Fruit fly (Drosophila melanogaster): ENCODE measurements around the gene Ndf.

Gene Ndf

dm6 chr2L:9986402-9987350, 17.0 kb upstream of the Ndf start (continued):
- TF ChIP-seq jigr1 (GFP tag; IDR thresholded peaks at IDR 0.05) (peak; percentile 65; the same call in 2 of the 3 replicates), CG11085 (GFP tag; IDR thresholded peaks at IDR 0.05) (peak; percentile 24; the same call in 1 of the 2 replicates), Ada2b (GFP tag; IDR thresholded peaks at IDR 0.05) (peak; percentile 71), Drgx (GFP tag; IDR thresholded peaks at IDR 0.05) (peak; percentile 94), cwo (GFP tag; optimal IDR thresholded peaks at IDR 0.05) (no peak), lab (GFP tag; optimal IDR thresholded peaks at IDR 0.05) (peak; percentile 41), BEAF-32 (GFP tag; optimal IDR thresholded peaks at IDR 0.05) (no peak), pum (GFP tag; optimal IDR thresholded peaks at IDR 0.05) (peak; percentile 26), Spps (tag; optimal IDR thresholded peaks at IDR 0.05) (peak; percentile 50), H15 (GFP tag; IDR thresholded peaks at IDR 0.05) (peak; percentile 76), vvl (GFP tag; IDR thresholded peaks at IDR 0.05) (peak; percentile 87), CG7786 (GFP tag; optimal IDR thresholded peaks at IDR 0.05) (peak; percentile 6), nerfin-2 (GFP tag; IDR thresholded peaks at IDR 0.05; ENCODE audit: partially characterized antibody) (no peak), CG7928 (GFP tag; optimal IDR thresholded peaks at IDR 0.05) (no peak), bbx (GFP tag; IDR thresholded peaks at IDR 0.05; ENCODE audit: partially characterized antibody) (no peak), Mad (GFP tag; optimal IDR thresholded peaks at IDR 0.05) (no peak), chn (GFP tag; optimal IDR thresholded peaks at IDR 0.05) (no peak), Hsf (GFP tag; optimal IDR thresholded peaks at IDR 0.05) (peak; percentile 4), CG31441 (GFP tag; IDR thresholded peaks at IDR 0.05) (peak; percentile 68), knrl (GFP tag; IDR thresholded peaks at IDR 0.05; ENCODE audit: partially characterized antibody) (no peak), CG4404 (GFP tag; IDR thresholded peaks at IDR 0.05) (peak; percentile 36; the same call in 1 of the 2 replicates), CG1602 (GFP tag; optimal IDR thresholded peaks at IDR 0.05) (no peak), Taf1 (GFP tag; IDR thresholded peaks at IDR 0.05) (no peak), Sox102F (GFP tag; optimal IDR thresholded peaks at IDR 0.05) (peak; percentile 72), peb (GFP tag; IDR thresholded peaks at IDR 0.05) (peak; percentile 60), CG16863 (GFP tag; optimal IDR thresholded peaks at IDR 0.05) (peak; percentile 19), CG34376 (GFP tag; optimal IDR thresholded peaks at IDR 0.05) (no peak), Neu2 (GFP tag; optimal IDR thresholded peaks at IDR 0.05; ENCODE audit: borderline replicate concordance) (no peak), CG9215 (GFP tag; IDR thresholded peaks at IDR 0.05) (peak; percentile 17; the same call in 1 of the 2 replicates), danr (GFP tag; IDR thresholded peaks at IDR 0.05) (0 out of 2 replicates have a peak, but pooled peaks have one; percentile 21), Dip2 (GFP tag; IDR thresholded peaks at IDR 0.05) (no peak), tna (GFP tag; IDR thresholded peaks at IDR 0.05; ENCODE audit: partially characterized antibody) (no peak), CG8359 (GFP tag; optimal IDR thresholded peaks at IDR 0.05; ENCODE audit: borderline replicate concordance) (peak; percentile 40), CG12219 (GFP tag; optimal IDR thresholded peaks at IDR 0.05) (peak; percentile 52), vnd (GFP tag; IDR thresholded peaks at IDR 0.05; ENCODE audit: partially characterized antibody) (no peak), br (optimal IDR thresholded peaks at IDR 0.05) (no peak), NC2β (GFP tag; optimal IDR thresholded peaks at IDR 0.05) (no peak), her (GFP tag; optimal IDR thresholded peaks at IDR 0.05) (no peak), da (GFP tag; optimal IDR thresholded peaks at IDR 0.05) (no peak), Xbp1 (GFP tag; optimal IDR thresholded peaks at IDR 0.05) (peak; percentile 54), D19A (tag; optimal IDR thresholded peaks at IDR 0.05) (peak; percentile 54), CG10979 (tag; optimal IDR thresholded peaks at IDR 0.05) (peak; percentile 77), Awh (GFP tag; IDR thresholded peaks at IDR 0.05) (peak; percentile 75), tgo (GFP tag; IDR thresholded peaks at IDR 0.05) (peak; percentile 50), CG6272 (GFP tag; IDR thresholded peaks at IDR 0.05) (peak; percentile 33; the same call in 1 of the 2 replicates), bigmax (GFP tag; optimal IDR thresholded peaks at IDR 0.05) (no peak), CG33213 (GFP tag; optimal IDR thresholded peaks at IDR 0.05) (no peak), CG10462 (GFP tag; optimal IDR thresholded peaks at IDR 0.05) (no peak), CG15601 (tag; optimal IDR thresholded peaks at IDR 0.05) (peak; percentile 18)
